Worm (Caenorhabditis elegans) whole organism, L4 larva: Measurements from ENCODE around the gene skr-17.

Source experiments
- D1046.2 ChIP-seq: fragments of 200-800 bp; sonication (Bioruptor generic); IDR thresholded peaks from 2 replicates; pipeline ENCODE4 v1.3.6; 2022; ENCODE audit warnings: missing genetic modification characterization, missing compliant biosample characterization
- F26F4.8 ChIP-seq: fragments of 200-800 bp; sonication (Bioruptor generic); conservative IDR thresholded peaks from 2 replicates; pipeline ENCODE4 v1.3.6; 2022; ENCODE audit warnings: missing genetic modification characterization, missing compliant biosample characterization
- T20F7.1 ChIP-seq: fragments of 200-800 bp; sonication (Bioruptor generic); optimal IDR thresholded peaks from 2 replicates; lab custom pipeline; 2018; ENCODE audit warnings: mild to moderate bottlenecking, missing genetic modification characterization, missing compliant biosample characterization
- T26A8.4 ChIP-seq: fragments of 200-800 bp; sonication (Bioruptor generic); IDR thresholded peaks from 2 replicates; pipeline ENCODE4 v1.3.6; 2022; ENCODE audit warnings: missing genetic modification characterization, missing compliant biosample characterization
- Y75B8A.6 ChIP-seq: fragments of 200-800 bp; sonication (Bioruptor generic); IDR thresholded peaks from 2 replicates; pipeline ENCODE4 v1.3.6; 2022; ENCODE audit warnings: missing genetic modification reagents, missing genetic modification characterization, missing compliant biosample characterization
- aha-1 ChIP-seq: fragments of 150-350 bp; peaks from one replicate; lab custom pipeline; 2014; ENCODE audit warnings: missing biosample characterization, missing genetic modification characterization
- ama-1 ChIP-seq: fragments of 150-350 bp; optimal IDR thresholded peaks from 2 replicates; lab custom pipeline; 2014; ENCODE audit warnings: inconsistent platforms, mixed read lengths
- ceh-20 ChIP-seq: fragments of 200-800 bp; sonication (Bioruptor generic); IDR thresholded peaks from 2 replicates; pipeline ENCODE4 v1.3.6; 2022; ENCODE audit warnings: missing genetic modification reagents, missing genetic modification characterization, missing compliant biosample characterization
- ceh-32 ChIP-seq: sonication (generic microtip); optimal IDR thresholded peaks from 2 replicates; lab custom pipeline; 2016; ENCODE audit warnings: mild to moderate bottlenecking, missing genetic modification characterization, missing compliant biosample characterization; ENCODE audit not compliant: poor library complexity
- ceh-44 ChIP-seq: fragments of 200-800 bp; sonication (Bioruptor generic); IDR thresholded peaks from 2 replicates; pipeline ENCODE4 v1.3.6; 2022; ENCODE audit warnings: missing genetic modification reagents, missing genetic modification characterization, missing compliant biosample characterization
- ceh-62 ChIP-seq: sonication (generic microtip); optimal IDR thresholded peaks from 2 replicates; lab custom pipeline; 2017; ENCODE audit warnings: missing biosample characterization, missing genetic modification characterization
- ceh-82 ChIP-seq: sonication (generic microtip); optimal IDR thresholded peaks from 2 replicates; lab custom pipeline; 2017; ENCODE audit warnings: missing biosample characterization, missing genetic modification characterization
- ces-1 ChIP-seq: fragments of 150-350 bp; sonication (generic microtip); optimal IDR thresholded peaks from 4 replicates; lab custom pipeline; 2014; ENCODE audit warnings: missing biosample characterization, missing genetic modification reagents, missing genetic modification characterization
- ctbp-1 ChIP-seq: fragments of 200-800 bp; sonication (Bioruptor generic); IDR thresholded peaks from 2 replicates; pipeline ENCODE4 v1.3.6; 2022; ENCODE audit warnings: missing genetic modification reagents, missing genetic modification characterization, missing compliant biosample characterization
- fkh-10 ChIP-seq: fragments of 150-350 bp; optimal IDR thresholded peaks from 2 replicates; lab custom pipeline; 2014; ENCODE audit warnings: missing biosample characterization, missing genetic modification reagents, missing genetic modification characterization
- hif-1 ChIP-seq, 2 experiments: sonication (generic microtip); optimal IDR thresholded peaks; 2 replicates each; lab custom pipeline; 2016 to 2017; ENCODE audit warnings: missing compliant biosample characterization in 2 of 2, missing genetic modification characterization in 2 of 2, missing genetic modification reagents in 2 of 2, missing genotype in 2 of 2, mild to moderate bottlenecking in 1 of 2
- hlh-11 ChIP-seq: fragments of 200-800 bp; sonication (Bioruptor generic); optimal IDR thresholded peaks from 2 replicates; lab custom pipeline; 2018; ENCODE audit warnings: mild to moderate bottlenecking, missing genetic modification characterization, missing compliant biosample characterization
- lin-1 ChIP-seq: fragments of 200-800 bp; sonication (Bioruptor generic); IDR thresholded peaks from 2 replicates; pipeline ENCODE4 v1.3.6; 2022; ENCODE audit warnings: missing genetic modification reagents, missing genetic modification characterization, missing compliant biosample characterization
- lin-13 ChIP-seq: fragments of 150-350 bp; optimal IDR thresholded peaks from 2 replicates; lab custom pipeline; 2014; ENCODE audit warnings: missing biosample characterization, missing genetic modification reagents, missing genetic modification characterization
- lin-38 ChIP-seq: fragments of 200-800 bp; sonication (Bioruptor generic); IDR thresholded peaks from 2 replicates; pipeline ENCODE4 v1.3.6; 2022; ENCODE audit warnings: missing genetic modification reagents, missing genetic modification characterization, missing compliant biosample characterization
- lin-39 ChIP-seq: fragments of 150-350 bp; optimal IDR thresholded peaks from 2 replicates; lab custom pipeline; 2014; ENCODE audit warnings: missing biosample characterization, missing genetic modification reagents, missing genetic modification characterization
- lir-3 ChIP-seq: sonication (generic microtip); optimal IDR thresholded peaks from 2 replicates; lab custom pipeline; 2016; ENCODE audit warnings: mild to moderate bottlenecking, missing genetic modification characterization, missing compliant biosample characterization
- lsy-2 ChIP-seq, 2 experiments: fragments of 150-350 bp in 1 of 2; sonication (generic microtip) in 1 of 2; optimal IDR thresholded peaks; 2 replicates each; lab custom pipeline; 2014 to 2017; ENCODE audit warnings: missing biosample characterization in 2 of 2, missing genetic modification characterization in 2 of 2
- madf-9 ChIP-seq: fragments of 200-800 bp; sonication (Bioruptor generic); conservative IDR thresholded peaks from 2 replicates; pipeline ENCODE4 v1.3.6; 2022; ENCODE audit warnings: missing genetic modification reagents, missing genetic modification characterization, missing compliant biosample characterization
- mdt-29 ChIP-seq: fragments of 200-800 bp; sonication (Bioruptor generic); IDR thresholded peaks from 2 replicates; pipeline ENCODE4 v1.3.6; 2022; ENCODE audit warnings: missing genetic modification reagents, missing genetic modification characterization, missing compliant biosample characterization
- mep-1 ChIP-seq: fragments of 150-350 bp; sonication (generic microtip); optimal IDR thresholded peaks from 3 replicates; lab custom pipeline; 2014; ENCODE audit warnings: missing biosample characterization, missing genetic modification characterization
- nhr-10 ChIP-seq: fragments of 150-350 bp; optimal IDR thresholded peaks from 2 replicates; lab custom pipeline; 2014; ENCODE audit warnings: missing biosample characterization, missing genetic modification characterization
- nhr-102 ChIP-seq: sonication (generic microtip); optimal IDR thresholded peaks from 2 replicates; lab custom pipeline; 2016; ENCODE audit warnings: mild to moderate bottlenecking, missing genetic modification characterization, moderate library complexity, missing compliant biosample characterization
- nhr-11 ChIP-seq: fragments of 150-350 bp; optimal IDR thresholded peaks from 2 replicates; lab custom pipeline; 2014; ENCODE audit warnings: missing biosample characterization, missing genetic modification characterization
- nhr-25 ChIP-seq: sonication (generic microtip); optimal IDR thresholded peaks from 2 replicates; lab custom pipeline; 2017; ENCODE audit warnings: missing genetic modification characterization, mild to moderate bottlenecking, missing compliant biosample characterization, antibody characterized with exemption, moderate library complexity, borderline replicate concordance; ENCODE audit not compliant: insufficient read depth
- nhr-28 ChIP-seq: fragments of 150-350 bp; optimal IDR thresholded peaks from 2 replicates; lab custom pipeline; 2014; ENCODE audit warnings: missing biosample characterization, missing genetic modification characterization
- nhr-42 ChIP-seq: fragments of 200-800 bp; sonication (Bioruptor generic); IDR thresholded peaks from 2 replicates; pipeline ENCODE4 v1.3.6; 2022; ENCODE audit warnings: missing genetic modification characterization, missing compliant biosample characterization
- pqm-1 ChIP-seq: sonication (generic microtip); optimal IDR thresholded peaks from 2 replicates; lab custom pipeline; 2017; ENCODE audit warnings: missing biosample characterization, missing genetic modification characterization
- skn-1 ChIP-seq: fragments of 150-350 bp; optimal IDR thresholded peaks from 2 replicates; lab custom pipeline; 2014; ENCODE audit warnings: missing biosample characterization, missing genetic modification characterization
- snpc-4 ChIP-seq: fragments of 150-350 bp; optimal IDR thresholded peaks from 2 replicates; lab custom pipeline; 2014; ENCODE audit warnings: missing biosample characterization, missing genetic modification characterization
- spr-1 ChIP-seq: sonication (generic microtip); optimal IDR thresholded peaks from 2 replicates; lab custom pipeline; 2016; ENCODE audit warnings: mild to moderate bottlenecking, missing genetic modification characterization, missing compliant biosample characterization
- tra-1 ChIP-seq: fragments of 200-800 bp; sonication (Bioruptor generic); IDR thresholded peaks from 2 replicates; pipeline ENCODE4 v1.3.6; 2022; ENCODE audit warnings: missing genetic modification reagents, missing genetic modification characterization, missing compliant biosample characterization
- unc-62 ChIP-seq, 3 experiments: fragments of 150-350 bp in 1 of 3; sonication (generic microtip); optimal IDR thresholded peaks in 2 of 3; peaks in 1 of 3; 1 replicate in 1 of 3; 2 replicates in 2 of 3; lab custom pipeline; 2014 to 2017; ENCODE audit warnings: missing biosample characterization in 3 of 3, missing genetic modification characterization in 3 of 3, missing genetic modification reagents in 3 of 3, missing genotype in 1 of 3
- zfp-2 ChIP-seq: sonication (generic microtip); optimal IDR thresholded peaks from 2 replicates; lab custom pipeline; 2016; ENCODE audit warnings: mild to moderate bottlenecking, missing genetic modification characterization, missing compliant biosample characterization
- zip-2 ChIP-seq: fragments of 150-350 bp; optimal IDR thresholded peaks from 2 replicates; lab custom pipeline; 2014; ENCODE audit warnings: missing biosample characterization, missing genetic modification characterization

skr-17 gene

ce11 chrII:7791408-7792050, 8.2 kb downstream of the skr-17 start:
- TF ChIP-seq spr-1 (tag; lab: Kevin White, UChicago) = no peak
- peak; percentile 25; the same call in 1 of the 2 replicates for TF ChIP-seq T26A8.4
- peak; percentile 56 for TF ChIP-seq mep-1 (tag; lab: Kevin White, UChicago)
- no peak for TF ChIP-seq ceh-32 (tag; lab: Kevin White, UChicago)
- TF ChIP-seq nhr-10 (tag; lab: Kevin White, UChicago) = no peak
- TF ChIP-seq pqm-1 (tag; lab: Kevin White, UChicago) = no peak
- no peak for TF ChIP-seq ceh-82
- peak in 1 of 2 experiments; percentile 0 for TF ChIP-seq unc-62 (GFP tag; optimal IDR thresholded peaks at IDR 0.05 in 1 of 2; lab: Kevin White, UChicago)
- no peak for TF ChIP-seq unc-62 (tag; optimal IDR thresholded peaks at IDR 0.05; lab: Kevin White, UChicago)
- TF ChIP-seq skn-1 (tag; lab: Kevin White, UChicago) = no peak
- TF ChIP-seq lsy-2 (tag; optimal IDR thresholded peaks at IDR 0.05; lab: Kevin White, UChicago) = no peak
- peak; percentile 47 for TF ChIP-seq ama-1 (lab: Kevin White, UChicago)
- TF ChIP-seq ceh-62 = no peak
- TF ChIP-seq nhr-25 (tag; lab: Kevin White, UChicago) = peak; percentile 71
- TF ChIP-seq snpc-4 (tag; lab: Kevin White, UChicago) = no peak
- no peak for TF ChIP-seq nhr-102 (tag; lab: Kevin White, UChicago)
- TF ChIP-seq T20F7.1 (GFP tag; lab: Kevin White, UChicago) = peak; percentile 19
- no peak for TF ChIP-seq nhr-11
- TF ChIP-seq hif-1 (tag; optimal IDR thresholded peaks at IDR 0.05; lab: Kevin White, UChicago) = no peak
- peak; percentile 63 for TF ChIP-seq aha-1
- no peak for TF ChIP-seq Y75B8A.6 (GFP tag; lab: Robert Waterston, UW)
- TF ChIP-seq fkh-10 (GFP tag; lab: Kevin White, UChicago) = no peak
- TF ChIP-seq lin-1 = no peak

- TF ChIP-seq Y75B8A.6 (GFP tag; lab: Robert Waterston, UW) (no peak), F26F4.8 (GFP tag; lab: Robert Waterston, UW) (no peak), pqm-1 (tag; lab: Kevin White, UChicago) (no peak), zip-2 (no peak), lin-38 (GFP tag; lab: Robert Waterston, UW) (no peak), hlh-11 (tag; lab: Kevin White, UChicago) (no peak), D1046.2 (no peak), lin-39 (no peak), mdt-29 (GFP tag; lab: Robert Waterston, UW) (no peak), nhr-10 (tag; lab: Kevin White, UChicago) (no peak), ctbp-1 (no peak), zfp-2 (no peak), mep-1 (tag; lab: Kevin White, UChicago) (no peak), ceh-32 (tag; lab: Kevin White, UChicago) (no peak)
- TF ChIP-seq, all 104 proteins: peak for 0
These were observed 9.2 kb downstream of the skr-17 start for ce11 chrII:7792514-7792913.

ce11 chrII:7794222-7794621, 10.9 kb downstream of the skr-17 start, which contains the start of gene glr-4:
Gene glr-4 (minus strand): TSS chrII:7794322.
- TF ChIP-seq T20F7.1 (GFP tag; lab: Kevin White, UChicago) = no peak
- no peak for TF ChIP-seq mdt-29 (GFP tag; lab: Robert Waterston, UW)
- no peak for TF ChIP-seq hif-1 (tag; optimal IDR thresholded peaks at IDR 0.05; lab: Kevin White, UChicago)
- no peak for TF ChIP-seq lin-1
- no peak for TF ChIP-seq nhr-28
- TF ChIP-seq lir-3 (tag; lab: Kevin White, UChicago) = no peak
- TF ChIP-seq lin-13 = no peak
- TF ChIP-seq nhr-42 = no peak
- no peak for TF ChIP-seq mep-1 (tag; lab: Kevin White, UChicago)

- TF ChIP-seq ces-1 (GFP tag; lab: Kevin White, UChicago) (peak; percentile 40), tra-1 (GFP tag; lab: Robert Waterston, UW) (no peak), ceh-44 (no peak), ceh-20 (GFP tag; lab: Robert Waterston, UW) (no peak), madf-9 (GFP tag; lab: Robert Waterston, UW) (no peak), fkh-10 (GFP tag; lab: Kevin White, UChicago) (peak; percentile 10)
These were observed 12.0 kb downstream of the skr-17 start for ce11 chrII:7795299-7795698.
